Worm (Caenorhabditis elegans): ENCODE measurements around the gene ostb-1.
A peak's percentile ranks its signal among the peaks of the same experiment; 100 is the strongest.

ostb-1 gene

ce11 chrII:7857485-7858010, 6.8 kb upstream of the ostb-1 start, which contains the start of the genes cec-3 and T09A5.15:
TSS of gene cec-3 (minus strand) at chrII:7857600.
TSS of gene T09A5.15 (plus strand) at chrII:7857960.
- no peak for TF ChIP-seq ztf-11 (tag; optimal IDR thresholded peaks at IDR 0.05)
- no peak for TF ChIP-seq ama-1 (optimal IDR thresholded peaks at IDR 0.05)
- TF ChIP-seq ztf-4 (tag; optimal IDR thresholded peaks at IDR 0.05) = no peak
- TF ChIP-seq nhr-12 (tag; optimal IDR thresholded peaks at IDR 0.05) = no peak
- no peak for TF ChIP-seq zag-1 (tag; optimal IDR thresholded peaks at IDR 0.05)
- no peak for TF ChIP-seq lsy-12 (tag; optimal IDR thresholded peaks at IDR 0.05)
- TF ChIP-seq R02D3.7 (tag; optimal IDR thresholded peaks at IDR 0.05) = no peak
- no peak for TF ChIP-seq fkh-2 (tag; optimal IDR thresholded peaks at IDR 0.05)
- TF ChIP-seq lin-15B (tag; optimal IDR thresholded peaks at IDR 0.05) = peak; percentile 48
- no peak for TF ChIP-seq nhr-67 (tag; optimal IDR thresholded peaks at IDR 0.05)
- no peak for TF ChIP-seq aly-2 (tag; optimal IDR thresholded peaks at IDR 0.05)
- TF ChIP-seq nhr-76 (tag; optimal IDR thresholded peaks at IDR 0.05) = no peak
- TF ChIP-seq ceh-16 (tag; optimal IDR thresholded peaks at IDR 0.05) = no peak
- no peak for TF ChIP-seq pqm-1 (tag; optimal IDR thresholded peaks at IDR 0.05)
- peak; percentile 22 for TF ChIP-seq elt-2 (tag; optimal IDR thresholded peaks at IDR 0.05)
- TF ChIP-seq nhr-237 (tag; optimal IDR thresholded peaks at IDR 0.05) = no peak
- no peak for TF ChIP-seq egl-27 (tag; optimal IDR thresholded peaks at IDR 0.05)
- no peak for TF ChIP-seq mml-1 (tag; optimal IDR thresholded peaks at IDR 0.05)
- no peak for TF ChIP-seq nhr-11 (tag; optimal IDR thresholded peaks at IDR 0.05)
- TF ChIP-seq egl-5 (tag; optimal IDR thresholded peaks at IDR 0.05) = no peak
- peak; percentile 61 for TF ChIP-seq pha-4 (tag; optimal IDR thresholded peaks at IDR 0.05)
- no peak for TF ChIP-seq nhr-43 (tag; optimal IDR thresholded peaks at IDR 0.05; ENCODE audit: poor library complexity, severe bottlenecking)
- TF ChIP-seq ceh-28 (tag; optimal IDR thresholded peaks at IDR 0.05) = no peak
- peak; percentile 2 for TF ChIP-seq nhr-25 (tag; optimal IDR thresholded peaks at IDR 0.05)
- no peak for TF ChIP-seq jun-1 (tag; optimal IDR thresholded peaks at IDR 0.05)
- TF ChIP-seq fkh-10 (GFP tag; optimal IDR thresholded peaks at IDR 0.05) = no peak
- peak; percentile 64 for TF ChIP-seq nfya-1 (tag; optimal IDR thresholded peaks at IDR 0.05; ENCODE audit: insufficient read depth)

ce11 chrII:7858101-7858500, 6.2 kb upstream of the ostb-1 start, which contains the start of gene sds-22:
TSS of gene sds-22 (plus strand) at chrII:7858401.
- TF ChIP-seq skn-1 (tag; optimal IDR thresholded peaks at IDR 0.05) = no peak
- no peak for TF ChIP-seq tbx-2 (tag; optimal IDR thresholded peaks at IDR 0.05)
- TF ChIP-seq snpc-4 (tag; optimal IDR thresholded peaks at IDR 0.05) = no peak
- TF ChIP-seq egl-5 (tag; optimal IDR thresholded peaks at IDR 0.05) = no peak
- TF ChIP-seq ceh-9 (tag; optimal IDR thresholded peaks at IDR 0.05) = no peak
- no peak for TF ChIP-seq jun-1 (tag; optimal IDR thresholded peaks at IDR 0.05)
- TF ChIP-seq ceh-16 (tag; optimal IDR thresholded peaks at IDR 0.05) = no peak
- TF ChIP-seq lsy-12 (tag; optimal IDR thresholded peaks at IDR 0.05) = no peak
- no peak for TF ChIP-seq nhr-67 (tag; optimal IDR thresholded peaks at IDR 0.05)
- no peak for TF ChIP-seq nhr-28 (tag; optimal IDR thresholded peaks at IDR 0.05)
- no peak for TF ChIP-seq hmg-11 (tag; optimal IDR thresholded peaks at IDR 0.05)
- no peak for TF ChIP-seq eor-1 (tag; optimal IDR thresholded peaks at IDR 0.05)
- TF ChIP-seq nhr-76 (tag; optimal IDR thresholded peaks at IDR 0.05) = no peak
- no peak for TF ChIP-seq nhr-25 (tag; optimal IDR thresholded peaks at IDR 0.05)
- TF ChIP-seq daf-12 (tag; optimal IDR thresholded peaks at IDR 0.05) = no peak
- no peak for TF ChIP-seq sea-2 (GFP tag; optimal IDR thresholded peaks at IDR 0.05)

ce11 chrII:7860221-7860928, 3.9 kb upstream of the ostb-1 start, which contains the start of gene lin-5:
TSS of gene lin-5 (plus strand) at chrII:7860574.
- TF ChIP-seq mdl-1 (tag; optimal IDR thresholded peaks at IDR 0.05) = no peak
- TF ChIP-seq nhr-25 (tag; optimal IDR thresholded peaks at IDR 0.05) = peak; percentile 19
- TF ChIP-seq ztf-4 (tag; optimal IDR thresholded peaks at IDR 0.05) = no peak
- TF ChIP-seq daf-12 (tag; optimal IDR thresholded peaks at IDR 0.05) = no peak
- TF ChIP-seq elt-2 (tag; optimal IDR thresholded peaks at IDR 0.05) = peak; percentile 5
- TF ChIP-seq ztf-11 (tag; optimal IDR thresholded peaks at IDR 0.05) = no peak
- TF ChIP-seq eor-1 (tag; optimal IDR thresholded peaks at IDR 0.05) = no peak
- TF ChIP-seq unc-62 (GFP tag; optimal IDR thresholded peaks at IDR 0.05) = no peak
- TF ChIP-seq zag-1 (tag; optimal IDR thresholded peaks at IDR 0.05) = no peak
- TF ChIP-seq lin-15B (tag; optimal IDR thresholded peaks at IDR 0.05) = peak; percentile 79
- no peak for TF ChIP-seq ama-1 (optimal IDR thresholded peaks at IDR 0.05)
- TF ChIP-seq sea-2 (GFP tag; optimal IDR thresholded peaks at IDR 0.05) = no peak
- peak; percentile 64 for TF ChIP-seq lin-39 (tag; optimal IDR thresholded peaks at IDR 0.05)
- no peak for TF ChIP-seq R02D3.7 (tag; optimal IDR thresholded peaks at IDR 0.05)
- no peak for TF ChIP-seq elt-1 (tag; optimal IDR thresholded peaks at IDR 0.05)
- TF ChIP-seq nhr-67 (tag; optimal IDR thresholded peaks at IDR 0.05) = no peak
- no peak for TF ChIP-seq unc-39 (tag; optimal IDR thresholded peaks at IDR 0.05)
- TF ChIP-seq nhr-23 (tag; optimal IDR thresholded peaks at IDR 0.05) = no peak
- no peak for TF ChIP-seq elt-3 (tag; optimal IDR thresholded peaks at IDR 0.05)
- TF ChIP-seq nhr-77 (tag; optimal IDR thresholded peaks at IDR 0.05) = no peak
- TF ChIP-seq snpc-4 (tag; optimal IDR thresholded peaks at IDR 0.05) = peak; percentile 59
- no peak for TF ChIP-seq tbx-2 (tag; optimal IDR thresholded peaks at IDR 0.05)
- TF ChIP-seq nhr-43 (tag; optimal IDR thresholded peaks at IDR 0.05; ENCODE audit: poor library complexity, severe bottlenecking) = no peak
- no peak for TF ChIP-seq aly-2 (tag; optimal IDR thresholded peaks at IDR 0.05)
- TF ChIP-seq ceh-9 (tag; optimal IDR thresholded peaks at IDR 0.05) = no peak
- peak; percentile 54 for TF ChIP-seq egl-5 (tag; optimal IDR thresholded peaks at IDR 0.05)
- TF ChIP-seq nhr-28 (tag; optimal IDR thresholded peaks at IDR 0.05) = no peak
- TF ChIP-seq lsy-12 (tag; optimal IDR thresholded peaks at IDR 0.05) = no peak
- no peak for TF ChIP-seq pqm-1 (tag; optimal IDR thresholded peaks at IDR 0.05)
- TF ChIP-seq ceh-16 (tag; optimal IDR thresholded peaks at IDR 0.05) = no peak
- no peak for TF ChIP-seq ceh-28 (tag; optimal IDR thresholded peaks at IDR 0.05)
- no peak for TF ChIP-seq nhr-11 (tag; optimal IDR thresholded peaks at IDR 0.05)
- TF ChIP-seq hmg-11 (tag; optimal IDR thresholded peaks at IDR 0.05) = peak; percentile 57
- no peak for TF ChIP-seq nhr-237 (tag; optimal IDR thresholded peaks at IDR 0.05)

Measured in whole organism, L3 larva.